Fruit fly (Drosophila melanogaster) whole organism, larva: Measurements from ENCODE around the gene CG13071.

ENCODE experiments used
- noc ChIP-seq: fragments of 200-800 bp; sonication (Bioruptor generic); optimal IDR thresholded peaks from 3 replicates; lab custom pipeline; 2019; ENCODE audit warnings: missing biosample characterization, mild to moderate bottlenecking, missing genetic modification characterization, moderate library complexity

The CG13071 gene

DNA sequence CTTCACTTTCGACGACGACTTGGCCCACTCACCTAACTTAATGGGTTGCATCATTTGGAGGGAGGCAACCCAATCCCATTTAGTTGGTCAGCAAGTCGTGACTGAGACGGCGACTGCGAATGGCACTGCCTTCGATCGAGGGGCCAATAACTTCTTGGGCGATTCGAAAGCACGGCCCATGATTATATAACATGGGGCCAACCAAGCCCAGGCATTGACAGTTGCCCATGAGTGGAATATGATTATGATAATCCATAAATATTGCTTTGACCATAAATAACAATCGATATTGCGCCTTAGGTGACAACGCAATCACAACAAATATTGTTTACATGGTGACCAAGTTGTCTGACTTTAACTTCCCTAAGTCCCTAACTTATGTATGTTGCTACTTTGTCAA is 21.3 kb downstream of the CG13071 start, which contains the start of gene CG13048:
Gene CG13048, minus strand, starts transcription at position 101 of the 400 bp plus-strand sequence.
- TF ChIP-seq noc (tag; lab: Kevin White, UChicago) = no peak

DNA sequence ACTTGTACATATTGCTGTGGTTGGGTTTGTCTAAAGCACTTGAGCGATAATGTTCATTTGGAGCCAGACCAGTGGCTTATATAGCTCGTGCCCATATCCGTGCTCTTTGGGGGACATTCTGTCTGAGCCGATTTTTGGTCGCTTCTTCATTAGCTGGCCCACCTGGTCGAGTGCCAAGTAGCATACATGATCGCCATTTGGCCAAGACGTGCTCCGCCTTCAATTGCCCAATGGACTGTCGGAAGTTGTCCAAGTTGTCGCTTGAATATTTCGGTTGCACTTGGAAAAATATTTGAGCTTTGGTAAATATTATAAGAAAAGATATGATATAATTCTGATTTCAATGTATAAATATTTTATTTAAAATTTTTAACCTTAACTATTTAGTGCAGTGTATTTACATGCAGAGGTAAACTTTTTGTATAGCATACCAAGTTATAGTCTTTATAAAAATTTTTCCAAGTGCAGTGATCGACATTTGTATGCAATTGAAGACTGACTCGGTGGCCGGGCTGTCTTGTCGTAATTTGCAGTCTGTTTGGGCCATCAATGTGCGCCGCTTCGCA is 22.9 kb downstream of the CG13071 start, which contains the start of gene CG13047:
Gene CG13047, minus strand, starts transcription at position 51 of the 566 bp plus-strand sequence.
- no peak for TF ChIP-seq noc (tag; lab: Kevin White, UChicago)

DNA sequence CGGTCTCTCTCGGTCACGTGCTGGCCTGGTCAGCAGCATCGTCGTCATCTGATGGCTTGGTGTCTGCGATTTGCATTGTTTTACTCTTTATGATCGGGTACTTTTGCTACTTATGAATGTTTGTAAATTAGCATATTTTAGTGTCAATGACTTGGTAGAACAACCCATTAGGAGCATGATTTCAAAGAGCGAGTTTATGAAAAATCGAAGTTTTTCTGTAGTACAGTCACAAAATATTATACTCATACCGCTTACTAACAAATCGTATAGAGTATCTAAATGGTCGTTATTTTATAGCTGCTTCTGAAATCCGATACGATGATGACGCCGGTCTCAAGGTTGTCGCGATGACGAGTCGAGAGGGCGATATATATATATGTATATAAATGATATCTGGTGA is 23.7 kb downstream of the CG13071 start:
- TF ChIP-seq noc (tag; lab: Kevin White, UChicago) = no peak

DNA sequence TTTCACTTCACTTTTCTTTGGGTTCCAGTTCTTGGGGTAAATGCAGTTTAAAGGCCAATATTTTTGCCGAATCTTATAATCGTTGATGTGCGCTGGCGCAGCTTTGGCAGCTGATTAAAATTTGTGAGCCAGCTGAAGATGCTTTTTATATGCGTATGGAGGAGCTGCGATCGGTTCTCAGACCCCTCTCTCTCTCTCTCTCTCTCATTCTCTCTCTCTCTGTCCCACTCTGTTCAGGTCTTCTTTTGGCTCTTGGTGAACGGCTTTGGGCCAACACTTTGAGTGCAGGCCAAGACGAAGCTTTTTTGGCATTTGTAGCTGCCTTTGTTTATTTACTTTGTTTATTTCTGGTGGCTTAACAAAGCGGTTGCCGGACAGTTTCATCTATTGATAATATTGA is 25.8 kb downstream of the CG13071 start, which contains the start of gene CG13046:
Gene CG13046, minus strand, starts transcription at position 101 of the 400 bp plus-strand sequence.
- TF ChIP-seq noc (tag; lab: Kevin White, UChicago) = no peak

DNA sequence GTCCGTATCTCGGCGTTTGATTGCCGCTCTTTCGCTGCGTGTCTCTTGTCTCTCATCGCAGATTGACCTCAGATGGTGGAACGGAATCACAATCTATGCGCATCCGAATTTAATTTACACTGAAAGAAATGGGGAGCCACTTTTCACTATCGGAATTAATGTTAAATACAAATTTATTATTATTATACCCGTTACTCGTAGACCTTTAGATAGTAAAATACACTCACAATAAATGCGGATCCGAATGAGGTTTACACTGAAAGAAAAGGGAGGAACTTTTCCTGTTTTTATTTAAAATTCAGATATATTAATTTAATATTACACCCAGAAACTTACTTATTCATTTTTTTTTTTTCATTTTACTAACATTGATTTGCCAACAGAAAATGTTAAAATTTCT is 26.5 kb downstream of the CG13071 start:
- no peak for TF ChIP-seq noc (tag; lab: Kevin White, UChicago)

DNA sequence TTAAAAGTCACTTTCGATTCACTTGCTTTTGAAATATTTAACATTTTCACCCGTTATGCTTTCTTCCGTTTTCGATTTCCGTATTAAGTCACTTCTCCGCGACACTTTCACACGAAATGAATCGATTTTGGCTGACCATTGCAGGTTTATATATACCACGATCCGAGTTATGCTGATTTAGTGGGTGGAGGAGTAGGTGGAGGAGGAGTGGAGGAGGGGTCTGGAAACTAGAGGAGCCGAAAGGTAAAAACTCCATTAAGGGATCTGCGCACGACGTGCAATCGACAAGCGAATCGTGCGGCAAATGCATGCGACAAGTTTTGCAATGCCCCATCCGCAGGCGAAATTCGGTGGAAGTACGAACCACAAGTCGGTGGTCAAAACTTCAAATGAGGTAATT is 28.3 kb downstream of the CG13071 start, which contains the start of gene CG13045:
Gene CG13045, minus strand, starts transcription at position 101 of the 400 bp plus-strand sequence.
- TF ChIP-seq noc (tag; lab: Kevin White, UChicago) = no peak

DNA sequence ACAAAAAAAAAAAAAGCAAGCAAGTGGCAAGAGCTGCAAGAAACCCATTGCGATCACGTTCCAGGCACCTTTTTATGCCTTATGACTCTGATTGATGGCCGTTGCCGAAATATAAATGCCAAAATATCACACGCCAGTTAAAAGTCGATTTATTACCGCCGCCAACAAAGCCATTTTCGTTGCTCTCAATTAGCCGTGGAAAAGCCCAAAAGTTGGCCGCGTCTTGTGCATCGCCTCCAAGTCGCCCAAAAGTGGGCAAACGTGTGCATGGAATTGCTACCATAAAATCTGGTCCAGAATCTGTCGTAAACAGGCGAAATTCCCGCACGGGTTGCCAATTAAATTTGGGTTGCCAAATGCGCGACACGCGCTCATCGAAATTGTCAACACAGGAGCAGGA is 29.1 kb downstream of the CG13071 start:
- no peak for TF ChIP-seq noc (tag; lab: Kevin White, UChicago)

DNA sequence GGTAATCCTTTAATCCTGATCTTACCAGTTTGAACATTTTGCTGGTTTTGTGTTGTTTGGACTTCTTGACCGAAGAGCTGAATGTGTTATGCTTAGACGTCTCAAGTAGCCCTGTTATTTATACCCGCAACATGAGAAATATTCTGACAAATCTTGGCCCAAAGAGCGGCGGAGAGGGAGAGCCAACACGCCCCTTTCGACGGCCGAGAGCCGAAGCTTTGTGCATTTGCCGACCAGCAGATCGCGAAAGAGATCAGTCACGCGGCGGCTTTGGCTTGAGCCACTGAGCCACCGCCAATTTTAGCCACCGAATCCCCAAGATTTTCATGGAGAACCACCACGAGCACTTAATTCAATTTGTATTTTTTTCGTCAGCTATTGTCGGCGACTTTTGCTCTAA is 32.9 kb downstream of the CG13071 start, which contains the start of gene CG4962:
Gene CG4962, minus strand, starts transcription at position 101 of the 400 bp plus-strand sequence.
- no peak for TF ChIP-seq noc (tag; lab: Kevin White, UChicago)

DNA sequence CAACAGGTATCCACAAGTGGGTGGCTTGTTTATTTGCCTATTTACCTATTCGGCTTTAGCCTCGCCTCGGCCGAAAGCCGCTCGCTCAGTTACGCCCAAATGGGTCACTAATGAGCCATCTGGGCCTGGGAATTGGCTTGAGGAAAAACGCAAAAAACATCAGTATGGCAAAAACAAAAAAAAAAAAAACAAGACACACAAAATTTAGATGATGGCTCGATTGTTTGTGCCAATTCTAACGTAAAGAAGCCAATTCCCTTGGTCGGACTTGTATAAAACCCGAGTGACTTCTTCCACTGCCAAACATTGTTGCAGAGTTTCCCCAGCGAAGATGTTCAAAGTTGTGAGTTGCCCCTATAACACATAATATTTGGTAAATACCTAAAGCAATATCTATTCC is 38.6 kb downstream of the CG13071 start, which contains the start of gene CG4982:
Gene CG4982, plus strand, starts transcription at position 301 of the 400 bp plus-strand sequence.
- TF ChIP-seq noc (tag; lab: Kevin White, UChicago) = no peak

DNA sequence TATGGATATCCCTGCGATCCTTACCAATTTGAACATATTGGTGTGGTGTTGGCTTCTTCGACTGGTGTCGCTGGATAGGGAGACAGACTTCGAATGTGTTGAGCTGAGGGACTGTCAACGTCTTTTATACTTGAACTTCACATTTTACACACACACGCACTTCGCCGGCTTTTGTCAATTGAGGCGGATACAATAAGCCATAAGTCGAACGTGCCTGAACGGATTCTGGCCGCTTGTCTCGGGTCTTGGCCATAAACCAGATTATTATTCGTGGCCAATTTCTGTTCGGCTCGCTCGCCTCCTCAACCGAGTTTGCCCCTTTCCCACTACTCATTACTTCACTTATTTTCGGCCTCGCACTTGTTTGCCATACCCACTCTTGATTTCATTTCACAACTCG is 40.5 kb downstream of the CG13071 start, which contains the start of gene CG13044:
Gene CG13044, minus strand, starts transcription at position 101 of the 400 bp plus-strand sequence.
- TF ChIP-seq noc (tag; lab: Kevin White, UChicago) = no peak

DNA sequence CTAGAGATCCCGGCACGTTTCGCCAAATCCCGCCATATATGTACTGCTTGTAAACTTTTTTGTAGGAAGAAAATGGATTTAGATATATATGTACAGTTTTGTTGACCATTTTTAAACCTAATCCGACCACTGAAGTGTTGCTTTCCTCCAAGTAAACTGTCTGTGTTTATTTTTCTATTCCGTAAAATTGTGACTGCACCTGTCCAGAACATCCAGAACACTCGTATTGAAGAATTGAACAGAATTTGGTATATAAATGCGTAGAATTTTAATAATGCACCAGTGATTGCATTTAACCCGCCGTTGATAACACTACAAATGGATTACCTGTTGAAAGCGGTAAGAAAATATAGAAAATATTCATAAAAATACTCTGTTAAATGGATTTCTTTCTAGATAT is 41.4 kb downstream of the CG13071 start, which contains the start of gene CG43249:
Gene CG43249, plus strand, starts transcription at position 301 of the 400 bp plus-strand sequence.
- TF ChIP-seq noc (tag; lab: Kevin White, UChicago) = no peak

DNA sequence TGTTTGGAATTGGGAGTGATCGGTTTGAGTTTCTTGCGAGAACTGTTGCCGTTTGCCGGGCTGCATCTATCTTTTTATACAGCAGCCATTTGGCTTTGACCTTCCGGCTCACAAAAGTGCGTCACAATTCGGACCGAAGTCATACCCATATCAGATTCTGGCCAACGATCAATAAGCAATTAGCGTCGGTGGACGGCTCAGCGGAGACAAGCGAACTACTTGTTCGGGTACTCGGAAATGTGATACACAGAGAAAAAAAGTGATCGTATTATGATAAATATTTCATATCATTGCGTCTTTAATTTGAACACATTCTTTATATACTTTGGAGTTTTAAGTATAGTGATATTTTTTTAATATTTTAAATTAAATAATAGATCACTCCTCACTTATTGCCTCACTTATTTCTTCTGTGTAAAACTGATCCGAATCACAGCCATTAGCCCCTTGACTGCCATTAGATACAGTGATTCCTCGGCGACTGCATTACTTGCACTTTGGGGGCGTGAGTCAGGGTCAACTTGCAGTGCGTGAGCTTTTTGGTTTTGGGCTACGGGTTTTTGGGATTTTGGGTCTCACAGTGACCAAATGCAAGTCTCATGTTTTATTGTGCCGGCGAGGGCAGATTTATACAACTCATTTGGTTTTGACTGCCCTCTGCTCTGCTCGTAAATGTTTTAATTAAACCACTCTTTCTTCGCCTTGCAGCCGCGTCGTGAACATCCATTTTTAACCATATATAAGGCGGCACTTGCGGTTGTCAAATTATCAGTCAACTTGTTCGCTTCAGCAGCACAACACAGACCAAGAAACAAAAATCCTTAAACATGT is 43.5 kb downstream of the CG13071 start, which contains the start of the genes CG13043 and CG13063:
Gene CG13043, minus strand, starts transcription at position 51 of the 831 bp plus-strand sequence.
Gene CG13063, plus strand, starts transcription at position 781 of the 831 bp plus-strand sequence.
- no peak for TF ChIP-seq noc (tag; lab: Kevin White, UChicago)

DNA sequence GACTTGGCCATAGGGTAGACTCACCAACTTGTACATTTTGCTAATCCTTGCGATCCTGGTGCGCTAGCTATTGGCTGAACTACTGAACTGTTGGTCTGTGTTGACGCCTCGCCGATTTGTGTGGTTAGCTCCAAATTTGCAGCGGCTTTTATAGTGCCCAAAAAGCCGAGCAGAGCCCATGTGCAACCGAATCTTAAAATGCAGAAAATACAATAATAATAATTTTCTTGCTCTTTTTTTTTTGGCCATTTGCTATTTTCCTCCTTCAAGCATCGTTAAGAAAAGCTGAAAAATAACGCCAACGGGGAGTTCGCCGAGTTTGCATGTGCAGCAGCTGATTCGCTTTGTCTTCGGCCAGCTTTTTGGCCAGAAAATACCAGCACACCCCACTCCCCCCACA is 45.8 kb downstream of the CG13071 start, which contains the start of gene CG13042:
Gene CG13042, minus strand, starts transcription at position 101 of the 400 bp plus-strand sequence.
- TF ChIP-seq noc (tag; lab: Kevin White, UChicago) = no peak

DNA sequence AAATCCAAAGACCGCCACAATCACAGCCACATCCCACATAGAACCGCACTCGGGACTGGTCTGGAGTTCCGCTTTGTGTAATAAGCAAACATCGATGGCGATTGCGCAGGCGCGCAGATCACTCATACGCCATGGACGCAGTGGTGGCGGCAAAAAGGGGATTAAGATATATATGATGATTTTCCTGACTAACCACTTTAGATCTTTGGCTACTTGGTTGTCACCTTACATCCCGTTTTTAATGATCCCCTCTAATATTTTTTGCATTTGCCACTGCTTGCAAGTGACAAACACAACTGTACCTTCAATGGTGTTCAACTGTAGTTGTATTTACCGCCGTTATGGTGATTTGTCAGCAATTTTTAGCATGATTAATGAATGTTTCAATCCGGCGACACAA is 47.4 kb downstream of the CG13071 start:
- peak; percentile 61 for TF ChIP-seq noc (tag; lab: Kevin White, UChicago)
